Fruit fly (Drosophila melanogaster) whole organism, embryonic: ENCODE measurements around the gene CG34347.

Experiments used
- CG10321 ChIP-seq: fragments of 200-800 bp; sonication (Bioruptor generic); IDR thresholded peaks from 2 replicates; pipeline ENCODE4 v1.3.6; 2022; ENCODE audit warnings: missing biosample characterization, missing genetic modification characterization
- CG10366 ChIP-seq: fragments of 200-800 bp; sonication (Bioruptor generic); IDR thresholded peaks from 2 replicates; pipeline ENCODE4 v1.3.6; 2022; ENCODE audit warnings: missing biosample characterization, missing genetic modification characterization
- CG11247 ChIP-seq: fragments of 200-800 bp; sonication (Bioruptor generic); IDR thresholded peaks from 2 replicates; pipeline ENCODE4 v1.3.6; 2022; ENCODE audit warnings: missing biosample characterization, missing genetic modification characterization
- CG11456 ChIP-seq: fragments of 200-800 bp; sonication (Bioruptor generic); IDR thresholded peaks from 3 replicates; pipeline ENCODE4 v1.3.6; 2022; ENCODE audit warnings: missing biosample characterization, missing genetic modification characterization
- CG1233 ChIP-seq: fragments of 200-800 bp; sonication (Bioruptor generic); optimal IDR thresholded peaks from 4 replicates; lab custom pipeline; 2018; ENCODE audit warnings: missing biosample characterization, mild to moderate bottlenecking, missing genetic modification characterization
- CG15011 ChIP-seq: fragments of 200-800 bp; sonication (Bioruptor generic); optimal IDR thresholded peaks from 3 replicates; lab custom pipeline; 2018; ENCODE audit warnings: missing biosample characterization, mild to moderate bottlenecking, missing genetic modification characterization
- CG15601 ChIP-seq: fragments of 200-800 bp; sonication (Bioruptor generic); optimal IDR thresholded peaks from 3 replicates; lab custom pipeline; 2019; ENCODE audit warnings: missing biosample characterization, mild to moderate bottlenecking, missing genetic modification characterization, moderate library complexity
- CG16813 ChIP-seq: fragments of 200-800 bp; sonication (Bioruptor generic); IDR thresholded peaks from 3 replicates; pipeline ENCODE4 v1.3.6; 2022; ENCODE audit warnings: missing biosample characterization, missing genetic modification characterization; ENCODE audit not compliant: partially characterized antibody
- CG17186 ChIP-seq: fragments of 200-800 bp; sonication (Bioruptor generic); optimal IDR thresholded peaks from 3 replicates; lab custom pipeline; 2017; ENCODE audit warnings: missing biosample characterization, missing genetic modification reagents, missing genetic modification characterization
- CG17359 ChIP-seq: fragments of 200-800 bp; sonication (Bioruptor generic); optimal IDR thresholded peaks from 3 replicates; lab custom pipeline; 2018; ENCODE audit warnings: missing biosample characterization, mild to moderate bottlenecking, missing genetic modification characterization, moderate library complexity
- CG2129 ChIP-seq: fragments of 200-800 bp; sonication (Bioruptor generic); IDR thresholded peaks from 2 replicates; pipeline ENCODE4 v1.3.6; 2022; ENCODE audit warnings: missing biosample characterization, missing genetic modification characterization; ENCODE audit not compliant: partially characterized antibody
- CG2199 ChIP-seq: fragments of 200-800 bp; sonication (Bioruptor generic); IDR thresholded peaks from 3 replicates; pipeline ENCODE4 v1.3.6; 2022; ENCODE audit warnings: missing biosample characterization, missing genetic modification characterization
- CG2202 ChIP-seq: fragments of 200-800 bp; sonication (Bioruptor generic); optimal IDR thresholded peaks from 2 replicates; lab custom pipeline; 2018; ENCODE audit warnings: missing biosample characterization, mild to moderate bottlenecking, missing genetic modification characterization
- CG30403 ChIP-seq: fragments of 200-800 bp; sonication (Bioruptor generic); optimal IDR thresholded peaks from 3 replicates; lab custom pipeline; 2016; ENCODE audit warnings: missing biosample characterization, missing genetic modification characterization
- CG34224 ChIP-seq: fragments of 200-800 bp; sonication (Bioruptor generic); IDR thresholded peaks from 3 replicates; pipeline ENCODE4 v1.3.6; 2022; ENCODE audit warnings: missing biosample characterization, missing genetic modification characterization; ENCODE audit not compliant: partially characterized antibody
- CG34376 ChIP-seq: fragments of 200-800 bp; sonication (Bioruptor generic); optimal IDR thresholded peaks from 2 replicates; lab custom pipeline; 2018; ENCODE audit warnings: missing biosample characterization, mild to moderate bottlenecking, missing genetic modification characterization
- CG3726 ChIP-seq: fragments of 200-800 bp; sonication (Bioruptor generic); IDR thresholded peaks from 3 replicates; pipeline ENCODE4, ENCODE4 v1.3.6; 2022; ENCODE audit warnings: missing biosample characterization, missing genetic modification characterization
- CG6175 ChIP-seq: fragments of 200-800 bp; sonication (Bioruptor generic); IDR thresholded peaks from 3 replicates; pipeline ENCODE4 v1.3.6; 2022; ENCODE audit warnings: missing biosample characterization, missing genetic modification characterization
- CG6254 ChIP-seq: fragments of 200-800 bp; sonication (Bioruptor generic); optimal IDR thresholded peaks from 3 replicates; lab custom pipeline; 2017; ENCODE audit warnings: mild to moderate bottlenecking, missing biosample characterization, missing genetic modification reagents, missing genetic modification characterization
- CG7271 ChIP-seq: fragments of 200-800 bp; sonication (Bioruptor generic); optimal IDR thresholded peaks from 2 replicates; lab custom pipeline; 2018; ENCODE audit warnings: missing biosample characterization, mild to moderate bottlenecking, missing genetic modification characterization, moderate library complexity
- CG8281 ChIP-seq: fragments of 200-800 bp; sonication (Bioruptor generic); optimal IDR thresholded peaks from 2 replicates; lab custom pipeline; 2018; ENCODE audit warnings: missing biosample characterization, mild to moderate bottlenecking, missing genetic modification characterization, moderate library complexity
- Drgx ChIP-seq: fragments of 200-800 bp; sonication (Bioruptor generic); IDR thresholded peaks from 2 replicates; pipeline ENCODE4 v1.3.6; 2022; ENCODE audit warnings: missing biosample characterization, missing genetic modification characterization
- E2f2 ChIP-seq: fragments of 200-800 bp; sonication (Bioruptor generic); IDR thresholded peaks from 2 replicates; pipeline ENCODE4 v1.3.6; 2022; ENCODE audit warnings: missing biosample characterization, missing genetic modification characterization
- ERR ChIP-seq: fragments of 200-800 bp; sonication (Bioruptor generic); optimal IDR thresholded peaks from 2 replicates; lab custom pipeline; 2016; ENCODE audit warnings: missing biosample characterization, missing genetic modification characterization
- Fer1 ChIP-seq: fragments of 200-800 bp; sonication (Bioruptor generic); optimal IDR thresholded peaks from 2 replicates; lab custom pipeline; 2017; ENCODE audit warnings: missing biosample characterization, mild to moderate bottlenecking, missing genetic modification characterization
- Fer3 ChIP-seq: fragments of 200-800 bp; sonication (Bioruptor generic); optimal IDR thresholded peaks from 2 replicates; lab custom pipeline; 2018; ENCODE audit warnings: missing biosample characterization, mild to moderate bottlenecking, missing genetic modification characterization, moderate library complexity
- GATAe ChIP-seq: fragments of 200-800 bp; sonication (Bioruptor generic); conservative IDR thresholded peaks from 2 replicates; pipeline ENCODE4 v1.3.6; 2022; ENCODE audit warnings: missing biosample characterization, missing genetic modification characterization
- Hr3 ChIP-seq: fragments of 200-800 bp; sonication (Bioruptor generic); optimal IDR thresholded peaks from 3 replicates; lab custom pipeline; 2016; ENCODE audit warnings: missing biosample characterization, missing genetic modification characterization
- Hr51 ChIP-seq, 2 experiments: fragments of 200-800 bp; sonication (Bioruptor generic); optimal IDR thresholded peaks; 2 replicates in 1 of 2; 3 replicates in 1 of 2; lab custom pipeline; 2016 to 2018; ENCODE audit warnings: missing biosample characterization in 2 of 2, missing genetic modification characterization in 2 of 2, mild to moderate bottlenecking in 1 of 2, moderate library complexity in 1 of 2
- Hsf ChIP-seq: fragments of 200-800 bp; sonication (Bioruptor generic); optimal IDR thresholded peaks from 3 replicates; lab custom pipeline; 2016; ENCODE audit warnings: missing biosample characterization, missing genetic modification characterization
- MBD-R2 ChIP-seq: fragments of 200-800 bp; sonication (Bioruptor generic); IDR thresholded peaks from 2 replicates; pipeline ENCODE4 v1.3.6; 2022; ENCODE audit warnings: missing biosample characterization, missing genetic modification characterization
- Ptx1 ChIP-seq: fragments of 200-800 bp; sonication (Bioruptor generic); IDR thresholded peaks from 2 replicates; pipeline ENCODE4 v1.3.6; 2022; ENCODE audit warnings: missing biosample characterization, missing genetic modification characterization
- Rx ChIP-seq: fragments of 200-800 bp; sonication (Bioruptor generic); IDR thresholded peaks from 2 replicates; pipeline ENCODE4 v1.3.6; 2022; ENCODE audit warnings: missing biosample characterization, missing genetic modification characterization
- Trl ChIP-seq, 3 experiments: fragments of >200 bp in 2 of 3; fragments of 200-800 bp in 1 of 3; sonication (Bioruptor generic) in 1 of 3; optimal IDR thresholded peaks; 2 replicates in 1 of 3; 3 replicates in 2 of 3; lab custom pipeline; 2016 to 2017; ENCODE audit warnings: missing biosample characterization in 1 of 3, missing genetic modification characterization in 1 of 3
- ash1 ChIP-seq: fragments of 200-800 bp; sonication (Bioruptor generic); optimal IDR thresholded peaks from 2 replicates; lab custom pipeline; 2018; ENCODE audit warnings: missing biosample characterization, mild to moderate bottlenecking, missing genetic modification characterization
- cad ChIP-seq: fragments of >200 bp; optimal IDR thresholded peaks from 2 replicates; lab custom pipeline; 2017; ENCODE audit warnings: missing biosample characterization, missing genetic modification characterization
- chn ChIP-seq: fragments of 200-800 bp; sonication (Bioruptor generic); optimal IDR thresholded peaks from 2 replicates; lab custom pipeline; 2016; ENCODE audit warnings: missing biosample characterization, missing genetic modification characterization
- danr ChIP-seq: fragments of 200-800 bp; sonication (Bioruptor generic); IDR thresholded peaks from 2 replicates; pipeline ENCODE4 v1.3.6; 2022; ENCODE audit warnings: missing biosample characterization, missing genetic modification characterization
- ems ChIP-seq: fragments of 200-800 bp; sonication (Bioruptor generic); optimal IDR thresholded peaks from 3 replicates; lab custom pipeline; 2016; ENCODE audit warnings: missing biosample characterization, missing genetic modification characterization
- gfzf ChIP-seq: fragments of 200-800 bp; sonication (Bioruptor generic); optimal IDR thresholded peaks from 2 replicates; lab custom pipeline; 2016; ENCODE audit warnings: missing biosample characterization, mild to moderate bottlenecking, missing genetic modification characterization, moderate library complexity
- gro ChIP-seq: fragments of 200-800 bp; sonication (Bioruptor generic); optimal IDR thresholded peaks from 2 replicates; lab custom pipeline; 2016; ENCODE audit warnings: missing biosample characterization, missing genetic modification characterization
- hkb ChIP-seq, 2 experiments: fragments of 200-800 bp in 1 of 2; fragments of >200 bp in 1 of 2; sonication (Bioruptor generic) in 1 of 2; IDR thresholded peaks in 1 of 2; optimal IDR thresholded peaks in 1 of 2; 2 replicates each; pipeline versions ENCODE4 v1.3.6 to Lab custom; 2017 to 2022; ENCODE audit warnings: missing biosample characterization in 1 of 2, missing genetic modification characterization in 1 of 2
- nau ChIP-seq: fragments of 200-800 bp; sonication (Bioruptor generic); optimal IDR thresholded peaks from 3 replicates; lab custom pipeline; 2017; ENCODE audit warnings: missing biosample characterization, mild to moderate bottlenecking, missing genetic modification characterization, missing genetic modification reagents
- odd ChIP-seq: fragments of 200-800 bp; sonication (Bioruptor generic); optimal IDR thresholded peaks from 2 replicates; lab custom pipeline; 2017; ENCODE audit warnings: missing biosample characterization, mild to moderate bottlenecking, missing genetic modification characterization
- pb ChIP-seq: fragments of 200-800 bp; sonication (Bioruptor generic); optimal IDR thresholded peaks from 3 replicates; lab custom pipeline; 2016; ENCODE audit warnings: missing biosample characterization, missing genetic modification characterization
- peb ChIP-seq: fragments of 200-800 bp; sonication (Bioruptor generic); IDR thresholded peaks from 2 replicates; pipeline ENCODE4 v1.3.6; 2022; ENCODE audit warnings: missing biosample characterization, missing genetic modification characterization
- pho ChIP-seq: fragments of 200-800 bp; sonication (Bioruptor generic); optimal IDR thresholded peaks from 2 replicates; lab custom pipeline; 2016; ENCODE audit warnings: missing biosample characterization, missing genetic modification characterization
- sr ChIP-seq: fragments of 200-800 bp; sonication (Bioruptor generic); IDR thresholded peaks from 3 replicates; pipeline ENCODE4 v1.3.6; 2022; ENCODE audit warnings: missing biosample characterization, missing genetic modification characterization
- wdn ChIP-seq: fragments of 200-800 bp; sonication (Bioruptor generic); IDR thresholded peaks from 2 replicates; pipeline ENCODE4 v1.3.6; 2022; ENCODE audit warnings: missing biosample characterization, missing genetic modification characterization

Gene CG34347

dm6 chr3R:31308855-31309646 is 1.9 kb upstream of the CG34347 start (continued):
- TF ChIP-seq odd (GFP tag; lab: Kevin White, UChicago), result peak; percentile 53
- TF ChIP-seq Trl (optimal IDR thresholded peaks at IDR 0.05; lab: Kevin White, UChicago), result no peak
- no peak for TF ChIP-seq Trl (GFP tag; optimal IDR thresholded peaks at IDR 0.05; lab: Kevin White, UChicago)
- no peak for TF ChIP-seq CG7271 (tag; lab: Kevin White, UChicago)
- no peak for TF ChIP-seq Hsf
- no peak for TF ChIP-seq CG8281 (tag; lab: Kevin White, UChicago)
- no peak for TF ChIP-seq CG3726 (GFP tag; lab: Robert Waterston, UW)
- no peak for TF ChIP-seq CG34376 (GFP tag; lab: Kevin White, UChicago)
- no peak for TF ChIP-seq CG10366 (GFP tag; lab: Robert Waterston, UW)
- peak; percentile 74 for TF ChIP-seq CG15601 (tag; lab: Kevin White, UChicago)
- peak; percentile 4 for TF ChIP-seq Fer3 (tag; lab: Kevin White, UChicago)
- TF ChIP-seq E2f2 (GFP tag; lab: Robert Waterston, UW), result no peak
- no peak for TF ChIP-seq Fer1
- TF ChIP-seq CG2129 (GFP tag; lab: Robert Waterston, UW), result no peak
- TF ChIP-seq wdn (GFP tag; lab: Robert Waterston, UW), result no peak
- TF ChIP-seq hkb (optimal IDR thresholded peaks at IDR 0.05; lab: Kevin White, UChicago), result no peak
- 0 out of 2 replicates have a peak, but pooled peaks have one; percentile 15 for TF ChIP-seq hkb (GFP tag; IDR thresholded peaks at IDR 0.05; lab: Robert Waterston, UW)
- no peak for TF ChIP-seq CG11247 (GFP tag; lab: Robert Waterston, UW)
- no peak for TF ChIP-seq pb (GFP tag; lab: Kevin White, UChicago)
- TF ChIP-seq CG2199 (GFP tag; lab: Robert Waterston, UW), result no peak
- no peak for TF ChIP-seq CG6254 (GFP tag; lab: Kevin White, UChicago)
- no peak for TF ChIP-seq Hr3 (GFP tag; lab: Kevin White, UChicago)
- TF ChIP-seq cad (GFP tag; lab: Kevin White, UChicago), result no peak
- no peak for TF ChIP-seq CG16813 (GFP tag; lab: Robert Waterston, UW)
- no peak for TF ChIP-seq sr (GFP tag; lab: Robert Waterston, UW)
- TF ChIP-seq CG10321 (GFP tag; lab: Robert Waterston, UW), result no peak
- TF ChIP-seq peb (GFP tag; lab: Robert Waterston, UW), result no peak
- TF ChIP-seq Hr51 (GFP tag; optimal IDR thresholded peaks at IDR 0.05; lab: Kevin White, UChicago), result no peak
- no peak for TF ChIP-seq CG17186 (GFP tag; lab: Kevin White, UChicago)
- no peak for TF ChIP-seq CG1233 (GFP tag; lab: Kevin White, UChicago)
- peak; percentile 67 for TF ChIP-seq nau
- no peak for TF ChIP-seq MBD-R2 (GFP tag; lab: Robert Waterston, UW)
- TF ChIP-seq Ptx1 (GFP tag; lab: Robert Waterston, UW), result no peak
- no peak for TF ChIP-seq CG34224 (GFP tag; lab: Robert Waterston, UW)
- no peak for TF ChIP-seq GATAe (GFP tag; lab: Robert Waterston, UW)
- TF ChIP-seq CG11456 (GFP tag; lab: Robert Waterston, UW), result no peak
- TF ChIP-seq CG2202 (tag; lab: Kevin White, UChicago), result peak; percentile 69
- TF ChIP-seq Drgx (GFP tag; lab: Robert Waterston, UW), result no peak
- no peak for TF ChIP-seq CG6175 (GFP tag; lab: Robert Waterston, UW)
- TF ChIP-seq ash1 (GFP tag; lab: Kevin White, UChicago), result no peak
- no peak for TF ChIP-seq gfzf (GFP tag; lab: Kevin White, UChicago)
- no peak for TF ChIP-seq Rx (GFP tag; lab: Robert Waterston, UW)
- no peak for TF ChIP-seq danr
- TF ChIP-seq CG15011 (GFP tag; lab: Kevin White, UChicago), result peak; percentile 28
- TF ChIP-seq chn, result no peak
- TF ChIP-seq ERR (GFP tag; lab: Kevin White, UChicago), result no peak
- TF ChIP-seq ems, result no peak
- no peak for TF ChIP-seq pho (GFP tag; lab: Kevin White, UChicago)
- TF ChIP-seq CG17359 (tag; lab: Kevin White, UChicago), result peak; percentile 65
- TF ChIP-seq CG30403 (GFP tag; lab: Kevin White, UChicago), result no peak
- no peak for TF ChIP-seq gro (GFP tag; lab: Kevin White, UChicago)
